Worm (Caenorhabditis elegans): ENCODE data around the gene cdc-48.2.

ce11 chrII:8128273-8129039 lies 9.8 kb upstream of the cdc-48.2 start:
- TF ChIP-seq ces-1 (GFP tag; optimal IDR thresholded peaks at IDR 0.05) (no peak), hif-1 (tag; optimal IDR thresholded peaks at IDR 0.05) (no peak), R02D3.7 (tag; optimal IDR thresholded peaks at IDR 0.05) (no peak), ZK337.2 (GFP tag; IDR thresholded peaks at IDR 0.05) (no peak), F26F4.8 (GFP tag; conservative IDR thresholded peaks at IDR 0.05) (no peak), madf-9 (GFP tag; conservative IDR thresholded peaks at IDR 0.05) (no peak), fos-1 (tag; optimal IDR thresholded peaks at IDR 0.05) (no peak)
